Worm (Caenorhabditis elegans) whole organism, mixed stage, embryonic: Measurements from ENCODE around the gene pqn-15.

ENCODE experiments used
- elt-3 ChIP-seq: fragments of 150-350 bp; optimal IDR thresholded peaks from 2 replicates; lab custom pipeline; 2014; ENCODE audit warnings: missing biosample characterization, missing genetic modification characterization
- lin-13 ChIP-seq: fragments of 150-350 bp; optimal IDR thresholded peaks from 2 replicates; lab custom pipeline; 2014; ENCODE audit warnings: missing biosample characterization, missing genetic modification characterization

ce11 chrX:4311668-4312067, 4.9 kb upstream of the pqn-15 start, which contains the start of gene C52B9.8:
- TF ChIP-seq elt-3 (tag; lab: Kevin White, UChicago) (no peak), lin-13 (no peak)
